Fruit fly (Drosophila melanogaster) whole organism, embryonic: Measurements from ENCODE around the gene CG2059.
A peak's percentile ranks its signal among the peaks of the same experiment; 100 is the strongest.

Experiments used
- CG10565 ChIP-seq: fragments of 200-800 bp; sonication (Bioruptor generic); optimal IDR thresholded peaks from 3 replicates; lab custom pipeline; 2016; ENCODE audit warnings: missing biosample characterization, mild to moderate bottlenecking, missing genetic modification characterization
- CG10654 ChIP-seq: fragments of 200-800 bp; sonication (Bioruptor generic); optimal IDR thresholded peaks from 2 replicates; lab custom pipeline; 2016; ENCODE audit warnings: missing biosample characterization, missing genetic modification characterization
- CG11456 ChIP-seq: fragments of 200-800 bp; sonication (Bioruptor generic); IDR thresholded peaks from 3 replicates; pipeline ENCODE4 v1.3.6; 2022; ENCODE audit warnings: missing biosample characterization, missing genetic modification characterization
- CG14441 ChIP-seq: fragments of 200-800 bp; sonication (Bioruptor generic); IDR thresholded peaks from 2 replicates; pipeline ENCODE4 v1.3.6; 2022; ENCODE audit warnings: missing biosample characterization, missing genetic modification characterization
- CG14860 ChIP-seq: fragments of 200-800 bp; sonication (Bioruptor generic); IDR thresholded peaks from 3 replicates; pipeline ENCODE4 v1.3.6; 2022; ENCODE audit warnings: missing biosample characterization, missing genetic modification characterization; ENCODE audit not compliant: partially characterized antibody
- CG15514 ChIP-seq: fragments of 200-800 bp; sonication (Bioruptor generic); optimal IDR thresholded peaks from 3 replicates; lab custom pipeline; 2017; ENCODE audit warnings: missing biosample characterization, missing genetic modification characterization, mild to moderate bottlenecking, moderate library complexity, missing genetic modification reagents
- CG1647 ChIP-seq: fragments of 200-800 bp; sonication (Bioruptor generic); optimal IDR thresholded peaks from 3 replicates; lab custom pipeline; 2016; ENCODE audit warnings: missing biosample characterization, missing genetic modification characterization
- CG17385 ChIP-seq: fragments of 200-800 bp; sonication (Bioruptor generic); optimal IDR thresholded peaks from 3 replicates; lab custom pipeline; 2018; ENCODE audit warnings: missing biosample characterization, mild to moderate bottlenecking, missing genetic modification characterization
- CG1792 ChIP-seq: fragments of 200-800 bp; sonication (Bioruptor generic); optimal IDR thresholded peaks from 2 replicates; lab custom pipeline; 2016; ENCODE audit warnings: missing biosample characterization, missing genetic modification characterization
- CG18011 ChIP-seq: fragments of 200-800 bp; sonication (Bioruptor generic); optimal IDR thresholded peaks from 2 replicates; lab custom pipeline; 2017; ENCODE audit warnings: missing biosample characterization, missing genetic modification characterization, mild to moderate bottlenecking, moderate library complexity, missing genotype
- CG2199 ChIP-seq: fragments of 200-800 bp; sonication (Bioruptor generic); IDR thresholded peaks from 3 replicates; pipeline ENCODE4 v1.3.6; 2022; ENCODE audit warnings: missing biosample characterization, missing genetic modification characterization
- CG2202 ChIP-seq: fragments of 200-800 bp; sonication (Bioruptor generic); optimal IDR thresholded peaks from 2 replicates; lab custom pipeline; 2018; ENCODE audit warnings: missing biosample characterization, mild to moderate bottlenecking, missing genetic modification characterization
- CG31388 ChIP-seq: fragments of 200-800 bp; sonication (Bioruptor generic); optimal IDR thresholded peaks from 2 replicates; lab custom pipeline; 2016; ENCODE audit warnings: missing biosample characterization, missing genetic modification characterization
- CG33557 ChIP-seq: fragments of 200-800 bp; sonication (Bioruptor generic); optimal IDR thresholded peaks from 2 replicates; lab custom pipeline; 2019; ENCODE audit warnings: missing biosample characterization, mild to moderate bottlenecking, missing genetic modification characterization, moderate library complexity
- CG3407 ChIP-seq: fragments of 200-800 bp; sonication (Bioruptor generic); optimal IDR thresholded peaks from 2 replicates; lab custom pipeline; 2018; ENCODE audit warnings: missing biosample characterization, mild to moderate bottlenecking, missing genetic modification characterization
- CG3995 ChIP-seq: fragments of 200-800 bp; sonication (Bioruptor generic); optimal IDR thresholded peaks from 3 replicates; lab custom pipeline; 2016; ENCODE audit warnings: missing biosample characterization, missing genetic modification characterization
- CG8290 ChIP-seq, 3 experiments: fragments of 200-800 bp; sonication (Bioruptor generic); optimal IDR thresholded peaks; 2 replicates each; lab custom pipeline; 2016 to 2019; ENCODE audit warnings: missing biosample characterization in 3 of 3, missing genetic modification characterization in 3 of 3, mild to moderate bottlenecking in 2 of 3, moderate library complexity in 1 of 3
- CG8359 ChIP-seq: fragments of 200-800 bp; sonication (Bioruptor generic); optimal IDR thresholded peaks from 2 replicates; lab custom pipeline; 2017; ENCODE audit warnings: missing biosample characterization, mild to moderate bottlenecking, missing genetic modification characterization, borderline replicate concordance
- CG8478 ChIP-seq: fragments of >200 bp; optimal IDR thresholded peaks from 2 replicates; lab custom pipeline; 2018
- Doc2 ChIP-seq: fragments of 200-800 bp; sonication (Bioruptor generic); IDR thresholded peaks from 2 replicates; pipeline ENCODE4 v1.3.6; 2022; ENCODE audit warnings: missing biosample characterization, missing genetic modification characterization
- Ets65A ChIP-seq: fragments of 200-800 bp; sonication (Bioruptor generic); peaks from one replicate; lab custom pipeline; 2016; ENCODE audit warnings: missing biosample characterization, missing genetic modification characterization
- GATAe ChIP-seq: fragments of 200-800 bp; sonication (Bioruptor generic); conservative IDR thresholded peaks from 2 replicates; pipeline ENCODE4 v1.3.6; 2022; ENCODE audit warnings: missing biosample characterization, missing genetic modification characterization
- HLH3B ChIP-seq: fragments of 200-800 bp; sonication (Bioruptor generic); IDR thresholded peaks from 2 replicates; pipeline ENCODE4 v1.3.6; 2022; ENCODE audit warnings: missing biosample characterization, missing genetic modification characterization
- Hr51 ChIP-seq, 2 experiments: fragments of 200-800 bp; sonication (Bioruptor generic); optimal IDR thresholded peaks; 2 replicates in 1 of 2; 3 replicates in 1 of 2; lab custom pipeline; 2016 to 2018; ENCODE audit warnings: missing biosample characterization in 2 of 2, missing genetic modification characterization in 2 of 2, mild to moderate bottlenecking in 1 of 2, moderate library complexity in 1 of 2
- Med ChIP-seq: fragments of 200-800 bp; sonication (Bioruptor generic); peaks from one replicate; lab custom pipeline; 2016; ENCODE audit warnings: missing biosample characterization, missing genetic modification characterization, mild to moderate bottlenecking, inconsistent platforms, moderate library complexity
- Mrtf ChIP-seq: fragments of 200-800 bp; sonication (Bioruptor generic); IDR thresholded peaks from 3 replicates; pipeline ENCODE4 v1.3.6; 2022; ENCODE audit warnings: missing biosample characterization, missing genetic modification characterization
- Myb ChIP-seq: fragments of 200-800 bp; sonication (Bioruptor generic); optimal IDR thresholded peaks from 2 replicates; lab custom pipeline; 2016; ENCODE audit warnings: missing biosample characterization, missing genetic modification characterization
- Ptx1 ChIP-seq: fragments of 200-800 bp; sonication (Bioruptor generic); IDR thresholded peaks from 2 replicates; pipeline ENCODE4 v1.3.6; 2022; ENCODE audit warnings: missing biosample characterization, missing genetic modification characterization
- Rx ChIP-seq: fragments of 200-800 bp; sonication (Bioruptor generic); IDR thresholded peaks from 2 replicates; pipeline ENCODE4 v1.3.6; 2022; ENCODE audit warnings: missing biosample characterization, missing genetic modification characterization
- Six4 ChIP-seq: fragments of 200-800 bp; sonication (Bioruptor generic); optimal IDR thresholded peaks from 2 replicates; lab custom pipeline; 2016; ENCODE audit warnings: missing biosample characterization, missing genetic modification characterization
- Spps ChIP-seq: fragments of 200-800 bp; sonication (Bioruptor generic); optimal IDR thresholded peaks from 2 replicates; lab custom pipeline; 2018; ENCODE audit warnings: missing biosample characterization, mild to moderate bottlenecking, missing genetic modification characterization
- ase ChIP-seq: fragments of 200-800 bp; sonication (Bioruptor generic); IDR thresholded peaks from 3 replicates; pipeline ENCODE4 v1.3.6; 2022; ENCODE audit warnings: missing biosample characterization, missing genetic modification characterization
- bsh ChIP-seq, 2 experiments: fragments of 200-800 bp; sonication (Bioruptor generic); optimal IDR thresholded peaks; 2 replicates each; lab custom pipeline; 2017 to 2018; ENCODE audit warnings: mild to moderate bottlenecking in 2 of 2, missing biosample characterization in 2 of 2, missing genetic modification characterization in 2 of 2, moderate library complexity in 1 of 2
- btn ChIP-seq: fragments of 200-800 bp; sonication (Bioruptor generic); optimal IDR thresholded peaks from 2 replicates; lab custom pipeline; 2016; ENCODE audit warnings: missing biosample characterization, missing genetic modification characterization
- dpn ChIP-seq, 2 experiments: fragments of 200-800 bp; sonication (Bioruptor generic); optimal IDR thresholded peaks; 3 replicates each; lab custom pipeline; 2016; ENCODE audit warnings: missing biosample characterization in 2 of 2, missing genetic modification characterization in 2 of 2
- eyg ChIP-seq: fragments of 200-800 bp; sonication (Bioruptor generic); optimal IDR thresholded peaks from 3 replicates; lab custom pipeline; 2016; ENCODE audit warnings: missing biosample characterization, missing genetic modification characterization
- grn ChIP-seq: fragments of 200-800 bp; sonication (Bioruptor generic); optimal IDR thresholded peaks from 3 replicates; lab custom pipeline; 2017; ENCODE audit warnings: missing biosample characterization, missing genetic modification characterization
- gt ChIP-seq: fragments of 200-800 bp; sonication (Bioruptor generic); IDR thresholded peaks from 2 replicates; pipeline ENCODE4 v1.3.6; 2022; ENCODE audit warnings: missing biosample characterization, missing genetic modification characterization
- her ChIP-seq: fragments of 200-800 bp; sonication (Bioruptor generic); optimal IDR thresholded peaks from 2 replicates; lab custom pipeline; 2016; ENCODE audit warnings: missing biosample characterization, missing genetic modification characterization
- insv ChIP-seq, 2 experiments: fragments of 200-800 bp; sonication (Bioruptor generic); optimal IDR thresholded peaks; 3 replicates each; lab custom pipeline; 2016 to 2018; ENCODE audit warnings: missing biosample characterization in 2 of 2, missing genetic modification characterization in 2 of 2
- lab ChIP-seq: fragments of 200-800 bp; sonication (Bioruptor generic); optimal IDR thresholded peaks from 3 replicates; lab custom pipeline; 2017; ENCODE audit warnings: missing biosample characterization, missing genetic modification characterization, mild to moderate bottlenecking, moderate library complexity, missing genetic modification reagents
- peb ChIP-seq: fragments of 200-800 bp; sonication (Bioruptor generic); IDR thresholded peaks from 2 replicates; pipeline ENCODE4 v1.3.6; 2022; ENCODE audit warnings: missing biosample characterization, missing genetic modification characterization
- run ChIP-seq: fragments of 200-800 bp; sonication (Bioruptor generic); optimal IDR thresholded peaks from 3 replicates; lab custom pipeline; 2018; ENCODE audit warnings: missing biosample characterization, mild to moderate bottlenecking, missing genetic modification characterization
- sisA ChIP-seq: fragments of 200-800 bp; sonication (Bioruptor generic); IDR thresholded peaks from 2 replicates; pipeline ENCODE4 v1.3.6; 2022; ENCODE audit warnings: missing biosample characterization, missing genetic modification characterization
- slp2 ChIP-seq: fragments of 200-800 bp; sonication (Bioruptor generic); optimal IDR thresholded peaks from 2 replicates; lab custom pipeline; 2016; ENCODE audit warnings: missing biosample characterization, missing genetic modification characterization
- so ChIP-seq: fragments of 200-800 bp; sonication (Bioruptor generic); IDR thresholded peaks from 3 replicates; pipeline ENCODE4 v1.3.6; 2022; ENCODE audit warnings: missing biosample characterization, missing genetic modification characterization
- tin ChIP-seq: fragments of 200-800 bp; sonication (Bioruptor generic); optimal IDR thresholded peaks from 3 replicates; lab custom pipeline; 2016; ENCODE audit warnings: missing biosample characterization, missing genetic modification characterization
- unc-4 ChIP-seq: fragments of 200-800 bp; sonication (Bioruptor generic); IDR thresholded peaks from 2 replicates; pipeline ENCODE4 v1.3.6; 2022; ENCODE audit warnings: missing biosample characterization, missing genetic modification characterization; ENCODE audit not compliant: partially characterized antibody
- zfh1 ChIP-seq: fragments of 200-800 bp; sonication (Bioruptor generic); IDR thresholded peaks from 3 replicates; pipeline ENCODE4 v1.3.6; 2022; ENCODE audit warnings: missing biosample characterization, missing genetic modification characterization

CG2059 gene

dm6 chrX:7293874-7294559 is 7.9 kb downstream of the CG2059 start (continued):
- peak; percentile 84 for TF ChIP-seq HLH3B
- TF ChIP-seq Ets65A, result peak; percentile 82
- TF ChIP-seq CG8359, result peak; percentile 83
- TF ChIP-seq Ptx1 (GFP tag; lab: Robert Waterston, UW), result peak; percentile 87
- peak; percentile 60; the same call in 2 of the 3 replicates for TF ChIP-seq CG11456 (GFP tag; lab: Robert Waterston, UW)
- TF ChIP-seq ase (GFP tag; lab: Robert Waterston, UW), result peak; percentile 40; the same call in 1 of the 3 replicates
- TF ChIP-seq Myb (GFP tag; lab: Kevin White, UChicago), result no peak
- TF ChIP-seq CG2199 (GFP tag; lab: Robert Waterston, UW), result no peak
- peak; percentile 80 for TF ChIP-seq sisA (GFP tag; lab: Robert Waterston, UW)
- peak; percentile 93 for TF ChIP-seq CG3407 (GFP tag; lab: Kevin White, UChicago)
- peak; percentile 61 for TF ChIP-seq CG8478 (lab: Kevin White, UChicago)
- peak; percentile 54 for TF ChIP-seq CG15514 (GFP tag; lab: Kevin White, UChicago)
- peak; percentile 9 for TF ChIP-seq CG31388 (GFP tag; lab: Kevin White, UChicago)
- peak; percentile 79 for TF ChIP-seq CG8290 (GFP tag; optimal IDR thresholded peaks at IDR 0.05; lab: Kevin White, UChicago)
- peak in 1 of 2 experiments; percentile 80 for TF ChIP-seq CG8290 (tag; optimal IDR thresholded peaks at IDR 0.05; lab: Kevin White, UChicago)
- peak in 1 of 2 experiments; percentile 94 for TF ChIP-seq Hr51 (GFP tag; optimal IDR thresholded peaks at IDR 0.05; lab: Kevin White, UChicago)
- TF ChIP-seq dpn (GFP tag; optimal IDR thresholded peaks at IDR 0.05; lab: Kevin White, UChicago), result peak in 1 of 2 experiments; percentile 74
- TF ChIP-seq lab (GFP tag; lab: Kevin White, UChicago), result peak; percentile 87
- peak; percentile 87 for TF ChIP-seq peb (GFP tag; lab: Robert Waterston, UW)
- peak; percentile 67 to 97 for TF ChIP-seq bsh (GFP tag; optimal IDR thresholded peaks at IDR 0.05; lab: Kevin White, UChicago)
- peak; percentile 83 for TF ChIP-seq Six4 (GFP tag; lab: Kevin White, UChicago)
- peak; percentile 85 for TF ChIP-seq CG17385 (GFP tag; lab: Kevin White, UChicago)
- peak in 1 of 2 experiments; percentile 47 for TF ChIP-seq insv (GFP tag; optimal IDR thresholded peaks at IDR 0.05; lab: Kevin White, UChicago)
- TF ChIP-seq CG1792, result no peak
- peak; percentile 96 for TF ChIP-seq CG33557 (GFP tag; lab: Kevin White, UChicago)
- no peak for TF ChIP-seq btn (GFP tag; lab: Kevin White, UChicago)
- peak; percentile 72; the same call in 2 of the 3 replicates for TF ChIP-seq Mrtf (GFP tag; lab: Robert Waterston, UW)
- TF ChIP-seq her (GFP tag; lab: Kevin White, UChicago), result no peak
- peak; percentile 70 for TF ChIP-seq tin (GFP tag; lab: Kevin White, UChicago)
- TF ChIP-seq slp2 (GFP tag; lab: Kevin White, UChicago), result no peak
- TF ChIP-seq eyg (GFP tag; lab: Kevin White, UChicago), result no peak
- TF ChIP-seq CG18011, result no peak
- TF ChIP-seq unc-4 (GFP tag; lab: Robert Waterston, UW), result no peak
- TF ChIP-seq Med (GFP tag; lab: Kevin White, UChicago), result peak; percentile 66
- peak; percentile 68; the same call in 1 of the 2 replicates for TF ChIP-seq CG14441 (GFP tag; lab: Robert Waterston, UW)
- peak; percentile 89 for TF ChIP-seq zfh1 (GFP tag; lab: Robert Waterston, UW)
- peak; percentile 65 for TF ChIP-seq Rx (GFP tag; lab: Robert Waterston, UW)
- TF ChIP-seq grn (GFP tag; lab: Kevin White, UChicago), result peak; percentile 27
- 0 out of 2 replicates have a peak, but pooled peaks have one; percentile 34 for TF ChIP-seq Doc2 (GFP tag; lab: Robert Waterston, UW)
- no peak for TF ChIP-seq CG14860 (GFP tag; lab: Robert Waterston, UW)
- 0 out of 2 replicates have a peak, but pooled peaks have one; percentile 12 for TF ChIP-seq GATAe (GFP tag; lab: Robert Waterston, UW)
- TF ChIP-seq gt (GFP tag; lab: Robert Waterston, UW), result peak; percentile 69
- TF ChIP-seq run (tag; lab: Kevin White, UChicago), result peak; percentile 92
- peak; percentile 89 for TF ChIP-seq so (GFP tag; lab: Robert Waterston, UW)
- peak; percentile 93 for TF ChIP-seq Spps
- TF ChIP-seq CG10565 (GFP tag; lab: Kevin White, UChicago), result peak; percentile 49
- no peak for TF ChIP-seq CG3995 (GFP tag; lab: Kevin White, UChicago)
- no peak for TF ChIP-seq CG1647 (GFP tag; lab: Kevin White, UChicago)
- peak; percentile 90 for TF ChIP-seq CG2202 (tag; lab: Kevin White, UChicago)
- TF ChIP-seq CG10654, result peak; percentile 58
